Worm (Caenorhabditis elegans): ENCODE measurements around the gene Y37A1A.3.
A peak's percentile ranks its signal among the peaks of the same experiment; 100 is the strongest.

The Y37A1A.3 gene

ce11 chrIV:13888164-13888518 lies 14.5 kb downstream of the Y37A1A.3 start:
- TF ChIP-seq ama-1 (optimal IDR thresholded peaks at IDR 0.05): peak; percentile 48
- TF ChIP-seq nfya-1 (tag; optimal IDR thresholded peaks at IDR 0.05): no peak

ce11 chrIV:13887408-13888163 lies 15.1 kb downstream of the Y37A1A.3 start, which contains the start of gene lin-66:
Gene lin-66 (plus strand): TSS chrIV:13888079.
- TF ChIP-seq F13H6.1 (tag; optimal IDR thresholded peaks at IDR 0.05): peak; percentile 79
- peak; percentile 30 for TF ChIP-seq pat-9 (tag; optimal IDR thresholded peaks at IDR 0.05)
- TF ChIP-seq C08G9.2 (tag; optimal IDR thresholded peaks at IDR 0.05): peak; percentile 47
- no peak for TF ChIP-seq lin-11 (tag; optimal IDR thresholded peaks at IDR 0.05)
- peak; percentile 85 for TF ChIP-seq ref-2 (tag; optimal IDR thresholded peaks at IDR 0.05)
- no peak for TF ChIP-seq C38D4.7 (GFP tag; optimal IDR thresholded peaks at IDR 0.05)
- peak; percentile 69 for TF ChIP-seq T23F11.4 (GFP tag; optimal IDR thresholded peaks at IDR 0.05)
- peak; percentile 88 for TF ChIP-seq syd-9 (tag; optimal IDR thresholded peaks at IDR 0.05)
- TF ChIP-seq fax-1 (tag; optimal IDR thresholded peaks at IDR 0.05): peak; percentile 35
- no peak for TF ChIP-seq pag-3 (tag; optimal IDR thresholded peaks at IDR 0.05; ENCODE audit: borderline replicate concordance)
- no peak for TF ChIP-seq ceh-22 (tag; optimal IDR thresholded peaks at IDR 0.05)
- TF ChIP-seq nfya-1 (tag; optimal IDR thresholded peaks at IDR 0.05): peak; percentile 93
- peak; percentile 41 for TF ChIP-seq ztf-16 (tag; optimal IDR thresholded peaks at IDR 0.05)
- peak; percentile 82 for TF ChIP-seq hlh-30 (tag; optimal IDR thresholded peaks at IDR 0.05; ENCODE audit: insufficient read depth)
- TF ChIP-seq ceh-45 (GFP tag; IDR thresholded peaks at IDR 0.05): no peak
- no peak for TF ChIP-seq ceh-9 (tag; optimal IDR thresholded peaks at IDR 0.05)
- no peak for TF ChIP-seq hlh-13 (GFP tag; optimal IDR thresholded peaks at IDR 0.05)
- no peak for TF ChIP-seq gmeb-2 (tag; optimal IDR thresholded peaks at IDR 0.05)
- peak; percentile 51 for TF ChIP-seq unc-86 (tag; optimal IDR thresholded peaks at IDR 0.05)
- no peak for TF ChIP-seq pax-1 (tag; optimal IDR thresholded peaks at IDR 0.05)
- TF ChIP-seq zip-5 (tag; optimal IDR thresholded peaks at IDR 0.05): no peak
- TF ChIP-seq ceh-14 (tag; optimal IDR thresholded peaks at IDR 0.05): peak; percentile 91
- peak; percentile 33 for TF ChIP-seq madf-2 (tag; optimal IDR thresholded peaks at IDR 0.05)
- TF ChIP-seq ceh-19 (GFP tag; optimal IDR thresholded peaks at IDR 0.05): no peak
- no peak for TF ChIP-seq elt-2 (tag; optimal IDR thresholded peaks at IDR 0.05)
- TF ChIP-seq unc-42 (tag; optimal IDR thresholded peaks at IDR 0.05): peak; percentile 82
- TF ChIP-seq hlh-6 (tag; optimal IDR thresholded peaks at IDR 0.05): peak; percentile 53
- peak; percentile 44 for TF ChIP-seq hlh-8 (tag; optimal IDR thresholded peaks at IDR 0.05)
- peak; percentile 74 for TF ChIP-seq sdc-2 (tag; optimal IDR thresholded peaks at IDR 0.05)
- TF ChIP-seq mec-3 (tag; optimal IDR thresholded peaks at IDR 0.05; ENCODE audit: borderline replicate concordance): no peak
- TF ChIP-seq sox-2 (GFP tag; IDR thresholded peaks at IDR 0.05): no peak
- TF ChIP-seq pha-4 (tag; optimal IDR thresholded peaks at IDR 0.05): no peak
- no peak for TF ChIP-seq ahr-1 (tag; optimal IDR thresholded peaks at IDR 0.05)
- peak; percentile 58 for TF ChIP-seq dmd-4 (tag; optimal IDR thresholded peaks at IDR 0.05; ENCODE audit: borderline replicate concordance)
- TF ChIP-seq pros-1 (tag; optimal IDR thresholded peaks at IDR 0.05): peak; percentile 95
- TF ChIP-seq ceh-18 (tag; optimal IDR thresholded peaks at IDR 0.05): peak; percentile 97
- TF ChIP-seq hlh-15 (tag; optimal IDR thresholded peaks at IDR 0.05): no peak
- peak; percentile 96 for TF ChIP-seq tbx-2 (tag; optimal IDR thresholded peaks at IDR 0.05)
- TF ChIP-seq ceh-48 (tag; optimal IDR thresholded peaks at IDR 0.05): peak; percentile 92
- no peak for TF ChIP-seq K02D7.2 (tag; optimal IDR thresholded peaks at IDR 0.05)
- peak; percentile 42 for TF ChIP-seq tbx-7 (tag; optimal IDR thresholded peaks at IDR 0.05)
- peak; percentile 27 for TF ChIP-seq dve-1 (tag; optimal IDR thresholded peaks at IDR 0.05)
- peak; percentile 59 for TF ChIP-seq pha-2 (tag; optimal IDR thresholded peaks at IDR 0.05)
- TF ChIP-seq ets-4 (tag; optimal IDR thresholded peaks at IDR 0.05): peak; percentile 74
- no peak for TF ChIP-seq nhr-11 (tag; optimal IDR thresholded peaks at IDR 0.05)
- TF ChIP-seq Y22D7AL.16 (tag; optimal IDR thresholded peaks at IDR 0.05): no peak
- no peak for TF ChIP-seq sox-4 (tag; optimal IDR thresholded peaks at IDR 0.05)
- peak; percentile 94 for TF ChIP-seq ceh-34 (tag; optimal IDR thresholded peaks at IDR 0.05)
- no peak for TF ChIP-seq npax-4 (tag; optimal IDR thresholded peaks at IDR 0.05)

Measured in whole organism, late embryonic.